Worm (Caenorhabditis elegans) whole organism, L2 larva: Measurements from ENCODE around the gene K02F6.6.

ENCODE experiments used
- ceh-82 ChIP-seq: fragments of 150-350 bp; optimal IDR thresholded peaks from 2 replicates; lab custom pipeline; 2014; ENCODE audit warnings: missing biosample characterization, missing genetic modification characterization
- elt-3 ChIP-seq: sonication (generic microtip); optimal IDR thresholded peaks from 2 replicates; lab custom pipeline; 2017; ENCODE audit warnings: missing biosample characterization, missing genetic modification characterization
- mab-5 ChIP-seq: fragments of 150-350 bp; optimal IDR thresholded peaks from 2 replicates; lab custom pipeline; 2014; ENCODE audit warnings: missing biosample characterization, missing genetic modification characterization
- ztf-1 ChIP-seq: fragments of 200-800 bp; sonication (Bioruptor generic); conservative IDR thresholded peaks from 2 replicates; pipeline ENCODE4 v1.3.6; 2022; ENCODE audit warnings: missing genetic modification characterization, missing compliant biosample characterization
- ztf-11 ChIP-seq: sonication (generic microtip); optimal IDR thresholded peaks from 2 replicates; lab custom pipeline; 2017; ENCODE audit warnings: missing biosample characterization, missing genetic modification characterization

ce11 chrII:2538194-2538593, 7.6 kb downstream of the K02F6.6 start, which contains the start of gene K02F6.4:
- TF ChIP-seq ztf-1 (GFP tag; lab: Robert Waterston, UW) = no peak
- TF ChIP-seq ceh-82 (tag; lab: Kevin White, UChicago) = no peak
- TF ChIP-seq elt-3 = no peak
- no peak for TF ChIP-seq ztf-11 (tag; lab: Kevin White, UChicago)
- TF ChIP-seq mab-5 (tag; lab: Kevin White, UChicago) = no peak
